Worm (Caenorhabditis elegans): ENCODE results near the gene tmem-231.
"Not testable (repeated sequence)": the region's sequence is repeated elsewhere in the genome, so short reads cannot be mapped to it uniquely, and the experiment has no call there.

Gene tmem-231

ce11 chrIV:8382695-8383094 is 43.9 kb upstream of the tmem-231 start, which contains the start of gene D2096.9:
Gene D2096.9 (minus strand): TSS chrIV:8382795.
- no peak for TF ChIP-seq ztf-3 (GFP tag; optimal IDR thresholded peaks at IDR 0.05)
- no peak for TF ChIP-seq rpc-1 (optimal IDR thresholded peaks at IDR 0.05)
- no peak for TF ChIP-seq rpc-1 (tag; optimal IDR thresholded peaks at IDR 0.05)
- no peak for TF ChIP-seq hrde-1 (tag; optimal IDR thresholded peaks at IDR 0.05; ENCODE audit: borderline replicate concordance)
- TF ChIP-seq somi-1 (GFP tag; optimal IDR thresholded peaks at IDR 0.05) = no peak
- no peak for TF ChIP-seq hmg-20 (GFP tag; IDR thresholded peaks at IDR 0.05)
- no peak for TF ChIP-seq aptf-2 (GFP tag; conservative IDR thresholded peaks at IDR 0.05)
- TF ChIP-seq mcd-1 (GFP tag; IDR thresholded peaks at IDR 0.05) = no peak
- no peak for TF ChIP-seq nfya-2 (GFP tag; IDR thresholded peaks at IDR 0.05)
- TF ChIP-seq ama-1 (optimal IDR thresholded peaks at IDR 0.05) = no peak
- TF ChIP-seq ama-1 (GFP tag; optimal IDR thresholded peaks at IDR 0.05) = no peak
- no peak for TF ChIP-seq sptf-2 (GFP tag; optimal IDR thresholded peaks at IDR 0.05)
- TF ChIP-seq attf-5 (GFP tag; optimal IDR thresholded peaks at IDR 0.05) = no peak
- no peak for TF ChIP-seq T07F8.4 (tag; optimal IDR thresholded peaks at IDR 0.05)
- no peak for TF ChIP-seq F57A8.1 (GFP tag; optimal IDR thresholded peaks at IDR 0.05)
- TF ChIP-seq egl-44 (GFP tag; IDR thresholded peaks at IDR 0.05) = no peak
- no peak for TF ChIP-seq him-1 (tag; optimal IDR thresholded peaks at IDR 0.05)
- no peak for TF ChIP-seq zim-3 (tag; optimal IDR thresholded peaks at IDR 0.05)

- TF ChIP-seq repo-1 (tag; optimal IDR thresholded peaks at IDR 0.05) = no peak
- no peak for TF ChIP-seq madf-3 (GFP tag; IDR thresholded peaks at IDR 0.05)
- no peak for TF ChIP-seq nfya-1 (tag; optimal IDR thresholded peaks at IDR 0.05; ENCODE audit: borderline replicate concordance, insufficient read depth)
- no peak for TF ChIP-seq snpc-3.4 (tag; optimal IDR thresholded peaks at IDR 0.05)
- TF ChIP-seq ztf-26 (tag; optimal IDR thresholded peaks at IDR 0.05) = no peak
- no peak for TF ChIP-seq rec-8 (tag; optimal IDR thresholded peaks at IDR 0.05)
- TF ChIP-seq nhr-120 (GFP tag; IDR thresholded peaks at IDR 0.05) = no peak
- no peak for TF ChIP-seq tbx-9 (tag; optimal IDR thresholded peaks at IDR 0.05; ENCODE audit: borderline replicate concordance)
- TF ChIP-seq madf-8 (GFP tag; conservative IDR thresholded peaks at IDR 0.05) = no peak
- no peak for TF ChIP-seq lsy-27 (tag; optimal IDR thresholded peaks at IDR 0.05; ENCODE audit: borderline replicate concordance, insufficient read depth)
- TF ChIP-seq F22D6.2 (tag; optimal IDR thresholded peaks at IDR 0.05) = no peak
- TF ChIP-seq athp-1 (tag; optimal IDR thresholded peaks at IDR 0.05) = no peak
- no peak for TF ChIP-seq lir-1 (GFP tag; conservative IDR thresholded peaks at IDR 0.05)
These were observed 41.8 kb upstream of the tmem-231 start for ce11 chrIV:8384737-8385136.

- no peak for TF ChIP-seq cebp-1 (GFP tag; IDR thresholded peaks at IDR 0.05)
- no peak for TF ChIP-seq cebp-1 (tag; optimal IDR thresholded peaks at IDR 0.05)
- no peak for TF ChIP-seq ztf-22 (GFP tag; optimal IDR thresholded peaks at IDR 0.05)
- TF ChIP-seq tbp1 (GFP tag; optimal IDR thresholded peaks at IDR 0.05) = no peak
- TF ChIP-seq lir-1 (GFP tag; conservative IDR thresholded peaks at IDR 0.05) = no peak
- TF ChIP-seq tlf-1 (GFP tag; optimal IDR thresholded peaks at IDR 0.05) = no peak
- TF ChIP-seq nfya-1 (tag; optimal IDR thresholded peaks at IDR 0.05; ENCODE audit: borderline replicate concordance, insufficient read depth) = no peak
These were observed 40.9 kb upstream of the tmem-231 start for ce11 chrIV:8385662-8386061.

ce11 chrIV:8389139-8389538 is 37.4 kb upstream of the tmem-231 start, which contains the start of gene D2096.10:
Gene D2096.10 (minus strand): TSS chrIV:8389239.
- TF ChIP-seq rpc-1 (optimal IDR thresholded peaks at IDR 0.05); rpc-1 (tag; optimal IDR thresholded peaks at IDR 0.05); ama-1 (optimal IDR thresholded peaks at IDR 0.05); ama-1 (GFP tag; optimal IDR thresholded peaks at IDR 0.05); pha-4 (tag; optimal IDR thresholded peaks at IDR 0.05): not testable (repeated sequence)

Measured in whole organism, young adult.